Worm (Caenorhabditis elegans) whole organism, mixed stage, embryonic: ENCODE data around the gene C49F8.14.

ENCODE experiments used
- M03D4.4 ChIP-seq: sonication (generic microtip); optimal IDR thresholded peaks from 2 replicates; lab custom pipeline; 2017; ENCODE audit warnings: mild to moderate bottlenecking, missing genetic modification characterization, missing compliant biosample characterization
- bed-3 ChIP-seq: fragments of 200-800 bp; sonication (Bioruptor generic); optimal IDR thresholded peaks from 3 replicates; lab custom pipeline; 2018; ENCODE audit warnings: mild to moderate bottlenecking, missing genetic modification characterization, moderate library complexity, missing compliant biosample characterization
- blmp-1 ChIP-seq: fragments of 150-350 bp; optimal IDR thresholded peaks from 2 replicates; lab custom pipeline; 2014; ENCODE audit warnings: missing biosample characterization, missing genetic modification characterization
- ceh-39 ChIP-seq: fragments of 150-350 bp; optimal IDR thresholded peaks from 2 replicates; lab custom pipeline; 2014; ENCODE audit warnings: missing biosample characterization, missing genetic modification characterization
- ceh-43 ChIP-seq: fragments of 200-800 bp; sonication (Bioruptor generic); optimal IDR thresholded peaks from 2 replicates; lab custom pipeline; 2018; ENCODE audit warnings: mild to moderate bottlenecking, missing genetic modification characterization, moderate library complexity, missing compliant biosample characterization
- ceh-83 ChIP-seq: fragments of 200-800 bp; sonication (Bioruptor generic); optimal IDR thresholded peaks from 2 replicates; lab custom pipeline; 2018; ENCODE audit warnings: mild to moderate bottlenecking, missing genetic modification characterization, missing compliant biosample characterization
- ces-1 ChIP-seq: fragments of 150-350 bp; optimal IDR thresholded peaks from 2 replicates; lab custom pipeline; 2014; ENCODE audit warnings: missing biosample characterization, missing genetic modification reagents, missing genetic modification characterization
- cnd-1 ChIP-seq: fragments of 200-800 bp; sonication (Bioruptor generic); optimal IDR thresholded peaks from 2 replicates; lab custom pipeline; 2018; ENCODE audit warnings: mild to moderate bottlenecking, missing genetic modification characterization, missing compliant biosample characterization
- drap-1 ChIP-seq: fragments of 200-800 bp; sonication (Bioruptor generic); optimal IDR thresholded peaks from 3 replicates; lab custom pipeline; 2018; ENCODE audit warnings: mild to moderate bottlenecking, missing genetic modification characterization, missing compliant biosample characterization
- elt-1 ChIP-seq: sonication (generic microtip); optimal IDR thresholded peaks from 2 replicates; lab custom pipeline; 2017; ENCODE audit warnings: missing genetic modification characterization, mild to moderate bottlenecking, missing compliant biosample characterization, antibody characterized with exemption, moderate library complexity, borderline replicate concordance; ENCODE audit not compliant: insufficient read depth
- flh-1 ChIP-seq: fragments of 200-800 bp; sonication (Bioruptor generic); optimal IDR thresholded peaks from 2 replicates; lab custom pipeline; 2018; ENCODE audit warnings: mild to moderate bottlenecking, missing genetic modification characterization, moderate library complexity, missing compliant biosample characterization
- ham-2 ChIP-seq: fragments of 200-800 bp; sonication (Bioruptor generic); optimal IDR thresholded peaks from 2 replicates; lab custom pipeline; 2018; ENCODE audit warnings: mild to moderate bottlenecking, missing genetic modification characterization, missing compliant biosample characterization
- hlh-1 ChIP-seq: fragments of 150-350 bp; optimal IDR thresholded peaks from 2 replicates; lab custom pipeline; 2014; ENCODE audit warnings: missing biosample characterization, missing genetic modification reagents, missing genetic modification characterization
- lin-13 ChIP-seq: fragments of 150-350 bp; optimal IDR thresholded peaks from 2 replicates; lab custom pipeline; 2014; ENCODE audit warnings: missing biosample characterization, missing genetic modification characterization
- lin-32 ChIP-seq: fragments of 200-800 bp; sonication (Bioruptor generic); optimal IDR thresholded peaks from 2 replicates; lab custom pipeline; 2018; ENCODE audit warnings: mild to moderate bottlenecking, missing genetic modification characterization, missing compliant biosample characterization
- lsy-2 ChIP-seq: fragments of 150-350 bp; optimal IDR thresholded peaks from 2 replicates; lab custom pipeline; 2014; ENCODE audit warnings: missing biosample characterization, missing genetic modification characterization
- mab-5 ChIP-seq: fragments of 150-350 bp; optimal IDR thresholded peaks from 2 replicates; lab custom pipeline; 2014; ENCODE audit warnings: missing biosample characterization, missing genetic modification characterization
- mep-1 ChIP-seq: fragments of 150-350 bp; optimal IDR thresholded peaks from 2 replicates; lab custom pipeline; 2017; ENCODE audit warnings: missing biosample characterization, missing genetic modification reagents, missing genetic modification characterization, inconsistent platforms
- mls-2 ChIP-seq: sonication (generic microtip); optimal IDR thresholded peaks from 2 replicates; lab custom pipeline; 2016; ENCODE audit warnings: mild to moderate bottlenecking, missing genetic modification characterization, moderate library complexity, missing compliant biosample characterization
- nhr-12 ChIP-seq: fragments of 150-350 bp; optimal IDR thresholded peaks from 2 replicates; lab custom pipeline; 2014; ENCODE audit warnings: missing biosample characterization, missing genetic modification characterization
- nhr-2 ChIP-seq: fragments of 150-350 bp; optimal IDR thresholded peaks from 2 replicates; lab custom pipeline; 2014; ENCODE audit warnings: missing biosample characterization, missing genetic modification characterization
- nhr-237 ChIP-seq: fragments of 150-350 bp; optimal IDR thresholded peaks from 2 replicates; lab custom pipeline; 2014; ENCODE audit warnings: missing biosample characterization, missing genetic modification characterization
- nhr-28 ChIP-seq: fragments of 150-350 bp; optimal IDR thresholded peaks from 2 replicates; lab custom pipeline; 2014; ENCODE audit warnings: missing biosample characterization, missing genetic modification characterization
- nhr-76 ChIP-seq: sonication (generic microtip); optimal IDR thresholded peaks from 2 replicates; lab custom pipeline; 2017; ENCODE audit warnings: missing biosample characterization, missing genetic modification characterization
- pha-4 ChIP-seq: fragments of 150-350 bp; optimal IDR thresholded peaks from 2 replicates; lab custom pipeline; 2018; ENCODE audit warnings: missing biosample characterization, missing genetic modification reagents, missing genetic modification characterization
- sem-2 ChIP-seq: fragments of 200-800 bp; sonication (Bioruptor generic); optimal IDR thresholded peaks from 2 replicates; lab custom pipeline; 2018; ENCODE audit warnings: mild to moderate bottlenecking, missing genetic modification characterization, missing compliant biosample characterization
- snpc-4 ChIP-seq: fragments of 150-350 bp; optimal IDR thresholded peaks from 2 replicates; lab custom pipeline; 2014; ENCODE audit warnings: missing biosample characterization, missing genetic modification characterization
- tbx-8 ChIP-seq: fragments of 200-800 bp; sonication (Bioruptor generic); optimal IDR thresholded peaks from 2 replicates; lab custom pipeline; 2018; ENCODE audit warnings: mild to moderate bottlenecking, missing genetic modification characterization, moderate library complexity, missing compliant biosample characterization
- unc-120 ChIP-seq: sonication (generic microtip); optimal IDR thresholded peaks from 2 replicates; lab custom pipeline; 2017; ENCODE audit warnings: missing genetic modification characterization, missing compliant biosample characterization; ENCODE audit not compliant: poor library complexity, severe bottlenecking
- unc-39 ChIP-seq: fragments of 150-350 bp; optimal IDR thresholded peaks from 2 replicates; lab custom pipeline; 2014; ENCODE audit warnings: missing biosample characterization, missing genetic modification characterization
- unc-62 ChIP-seq: fragments of 150-350 bp; optimal IDR thresholded peaks from 2 replicates; lab custom pipeline; 2014; ENCODE audit warnings: missing biosample characterization, missing genetic modification reagents, missing genetic modification characterization
- zip-8 ChIP-seq: fragments of 150-350 bp; optimal IDR thresholded peaks from 2 replicates; lab custom pipeline; 2014; ENCODE audit warnings: missing biosample characterization, missing genetic modification characterization
- ztf-11 ChIP-seq: fragments of 150-350 bp; optimal IDR thresholded peaks from 2 replicates; lab custom pipeline; 2014; ENCODE audit warnings: missing biosample characterization, missing genetic modification characterization

C49F8.14 gene

ce11 chrX:13388829-13389228 is 12.1 kb upstream of the C49F8.14 start:
- TF ChIP-seq ham-2 (GFP tag; lab: Kevin White, UChicago) (no peak), ceh-43 (GFP tag; lab: Kevin White, UChicago) (no peak), ztf-11 (tag; lab: Kevin White, UChicago) (no peak), flh-1 (GFP tag; lab: Kevin White, UChicago) (no peak), pha-4 (tag; lab: Kevin White, UChicago) (no peak), unc-62 (GFP tag; lab: Kevin White, UChicago) (no peak), nhr-76 (no peak), mep-1 (no peak), ceh-83 (GFP tag; lab: Kevin White, UChicago) (no peak), mls-2 (no peak), lsy-2 (tag; lab: Kevin White, UChicago) (no peak), nhr-12 (tag; lab: Kevin White, UChicago) (no peak), cnd-1 (tag; lab: Kevin White, UChicago) (no peak)

ce11 chrX:13387497-13387953 is 10.8 kb upstream of the C49F8.14 start, which contains the start of gene C49F8.3:
Gene C49F8.3 (minus strand): TSS chrX:13387547.
- no peak for TF ChIP-seq mep-1
- TF ChIP-seq nhr-2 (tag; lab: Kevin White, UChicago): no peak
- TF ChIP-seq nhr-76: no peak
- no peak for TF ChIP-seq ztf-11 (tag; lab: Kevin White, UChicago)
- TF ChIP-seq sem-2: no peak
- no peak for TF ChIP-seq zip-8 (tag; lab: Kevin White, UChicago)
- TF ChIP-seq nhr-12 (tag; lab: Kevin White, UChicago): no peak
- no peak for TF ChIP-seq flh-1 (GFP tag; lab: Kevin White, UChicago)
- TF ChIP-seq ceh-83 (GFP tag; lab: Kevin White, UChicago): no peak
- TF ChIP-seq snpc-4: no peak
- no peak for TF ChIP-seq elt-1 (tag; lab: Kevin White, UChicago)
- no peak for TF ChIP-seq cnd-1 (tag; lab: Kevin White, UChicago)

ce11 chrX:13384743-13385142 is 8.0 kb upstream of the C49F8.14 start:
- TF ChIP-seq nhr-28 (tag; lab: Kevin White, UChicago) (no peak), lin-32 (no peak), nhr-2 (tag; lab: Kevin White, UChicago) (no peak), snpc-4 (no peak), ztf-11 (tag; lab: Kevin White, UChicago) (no peak), mls-2 (no peak), elt-1 (tag; lab: Kevin White, UChicago) (no peak), drap-1 (GFP tag; lab: Kevin White, UChicago) (no peak), unc-39 (tag; lab: Kevin White, UChicago) (no peak), blmp-1 (no peak), mab-5 (tag; lab: Kevin White, UChicago) (no peak), lsy-2 (tag; lab: Kevin White, UChicago) (no peak), tbx-8 (GFP tag; lab: Kevin White, UChicago) (no peak), pha-4 (tag; lab: Kevin White, UChicago) (no peak)
- TF ChIP-seq, all 35 proteins: peak for 0

ce11 chrX:13383273-13383672 is 6.5 kb upstream of the C49F8.14 start:
- TF ChIP-seq cnd-1 (tag; lab: Kevin White, UChicago) (no peak), unc-120 (tag; lab: Kevin White, UChicago) (no peak), lin-13 (tag; lab: Kevin White, UChicago) (no peak), nhr-2 (tag; lab: Kevin White, UChicago) (no peak), ceh-39 (no peak), ceh-43 (GFP tag; lab: Kevin White, UChicago) (no peak), bed-3 (GFP tag; lab: Kevin White, UChicago) (no peak), sem-2 (no peak), ces-1 (GFP tag; lab: Kevin White, UChicago) (no peak), hlh-1 (tag; lab: Kevin White, UChicago) (no peak), pha-4 (tag; lab: Kevin White, UChicago) (no peak), elt-1 (tag; lab: Kevin White, UChicago) (no peak), tbx-8 (GFP tag; lab: Kevin White, UChicago) (no peak), snpc-4 (no peak), drap-1 (GFP tag; lab: Kevin White, UChicago) (no peak), nhr-237 (no peak), M03D4.4 (tag; lab: Kevin White, UChicago) (no peak), ceh-83 (GFP tag; lab: Kevin White, UChicago) (no peak), ham-2 (GFP tag; lab: Kevin White, UChicago) (no peak), nhr-76 (no peak)
